Fruit fly (Drosophila melanogaster): ENCODE data around the gene CG42688.
A peak's percentile ranks its signal among the peaks of the same experiment; 100 is the strongest.

CG42688 gene

DNA sequence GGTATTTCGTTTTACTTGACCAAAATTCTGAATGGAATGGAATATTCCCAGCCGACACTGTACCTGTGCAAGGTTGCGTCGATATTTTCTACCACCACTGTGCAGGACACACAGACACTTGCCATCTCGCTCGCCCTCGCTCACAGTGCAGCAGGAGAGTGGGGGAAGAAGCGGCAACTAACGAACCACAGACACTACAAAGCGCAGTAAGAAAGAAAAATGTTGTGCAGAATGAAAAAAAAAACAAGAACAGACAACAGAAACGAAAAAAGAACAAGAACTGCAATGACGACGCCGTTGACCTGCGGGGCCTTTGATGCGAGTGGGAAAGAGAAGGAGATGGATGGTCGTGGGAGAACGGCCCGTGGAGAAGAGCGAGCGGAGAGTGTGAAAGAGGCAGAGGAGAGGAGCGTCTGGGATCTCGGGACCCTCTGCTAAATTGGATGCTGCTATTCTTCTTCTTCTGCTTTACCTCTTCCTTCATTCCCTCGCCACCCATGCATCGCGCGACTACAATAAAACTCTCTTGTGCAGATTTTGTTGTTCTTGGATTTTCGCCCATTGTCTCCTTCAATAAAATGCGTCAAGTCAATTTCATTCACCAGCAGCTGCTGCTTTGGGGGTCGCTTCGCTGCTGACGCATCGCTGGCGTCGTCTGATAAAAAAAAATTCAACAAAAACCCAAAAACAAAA is 21.2 kb downstream of the CG42688 start (continued):
- TF ChIP-seq vri (GFP tag; optimal IDR thresholded peaks at IDR 0.05) (peak; percentile 57), CG10631 (GFP tag; optimal IDR thresholded peaks at IDR 0.05) (peak; percentile 64), CG1621 (tag; optimal IDR thresholded peaks at IDR 0.05) (peak; percentile 93), CG3919 (GFP tag; optimal IDR thresholded peaks at IDR 0.05) (peak; percentile 51), Smox (GFP tag; optimal IDR thresholded peaks at IDR 0.05) (peak; percentile 42), CG34406 (GFP tag; optimal IDR thresholded peaks at IDR 0.05) (peak; percentile 59), CG11902 (GFP tag; optimal IDR thresholded peaks at IDR 0.05) (no peak), net (GFP tag; optimal IDR thresholded peaks at IDR 0.05) (peak; percentile 83), spab (GFP tag; optimal IDR thresholded peaks at IDR 0.05) (peak; percentile 89), CG4318 (GFP tag; optimal IDR thresholded peaks at IDR 0.05) (no peak), CG6276 (GFP tag; optimal IDR thresholded peaks at IDR 0.05) (peak; percentile 65), dac (GFP tag; optimal IDR thresholded peaks at IDR 0.05) (no peak), achi (GFP tag; optimal IDR thresholded peaks at IDR 0.05) (peak; percentile 75), Eip78C (GFP tag) (peak; percentile 78), fd85E (GFP tag; optimal IDR thresholded peaks at IDR 0.05) (peak; percentile 12), CG15336 (GFP tag; IDR thresholded peaks at IDR 0.05) (peak; percentile 46), dsx (GFP tag; optimal IDR thresholded peaks at IDR 0.05; ENCODE audit: poor library complexity, severe bottlenecking) (peak; percentile 76)

DNA sequence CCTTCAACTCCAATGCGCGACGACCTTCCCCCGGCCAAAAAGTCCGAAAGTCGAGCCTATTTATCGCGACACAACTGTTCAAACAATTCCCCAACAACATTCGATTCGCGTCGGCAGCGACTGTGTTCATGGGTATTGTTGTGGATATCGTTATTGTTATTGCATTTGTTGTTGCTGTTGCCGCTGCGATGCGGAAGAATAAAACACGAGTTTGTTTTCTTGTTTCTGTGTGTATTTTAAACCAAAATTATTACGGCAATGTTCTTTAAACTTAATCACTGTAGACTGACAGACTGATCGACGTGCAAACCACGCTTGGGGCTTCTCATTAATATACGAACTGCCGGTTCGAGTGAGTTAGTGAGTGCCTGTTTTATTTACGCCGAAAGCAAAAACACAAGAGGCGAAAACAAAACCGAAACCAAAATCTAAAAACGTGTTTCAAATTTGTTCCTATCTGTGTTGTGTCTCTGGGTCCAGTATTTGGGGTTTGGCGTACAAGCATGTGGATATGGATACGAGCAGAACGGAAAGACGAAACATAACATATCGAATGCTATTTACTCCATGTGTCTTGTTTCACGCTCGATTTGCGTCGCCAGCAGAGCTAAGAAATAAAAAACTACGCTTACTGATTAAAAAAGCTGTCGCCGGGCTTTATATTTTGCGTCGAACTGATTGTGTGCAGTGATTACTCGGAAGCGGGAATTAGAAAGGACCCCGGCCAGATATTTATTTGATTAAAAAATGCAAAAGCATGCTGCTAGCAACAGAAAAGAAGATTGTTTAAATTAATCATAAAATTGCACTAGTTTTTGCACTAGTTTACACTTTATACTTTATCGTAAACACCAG is 22.8 kb downstream of the CG42688 start:
- TF ChIP-seq CG32006 (GFP tag; optimal IDR thresholded peaks at IDR 0.05): peak; percentile 35
- TF ChIP-seq net (GFP tag; optimal IDR thresholded peaks at IDR 0.05): no peak
- TF ChIP-seq fkh (GFP tag; optimal IDR thresholded peaks at IDR 0.05): peak; percentile 25
- TF ChIP-seq Hr4 (GFP tag; optimal IDR thresholded peaks at IDR 0.05): peak; percentile 16
- TF ChIP-seq Hr39 (GFP tag; optimal IDR thresholded peaks at IDR 0.05): peak; percentile 32
- peak; percentile 45 for TF ChIP-seq vri (GFP tag; optimal IDR thresholded peaks at IDR 0.05)
- peak; percentile 33 for TF ChIP-seq Eip78C (GFP tag)
- peak; percentile 23 for TF ChIP-seq lz (GFP tag; optimal IDR thresholded peaks at IDR 0.05)
- peak; percentile 2 for TF ChIP-seq esn (GFP tag; optimal IDR thresholded peaks at IDR 0.05)
- peak in 1 of 2 experiments; percentile 25 for TF ChIP-seq salr (GFP tag; optimal IDR thresholded peaks at IDR 0.05)
- TF ChIP-seq achi (GFP tag; optimal IDR thresholded peaks at IDR 0.05): no peak
- TF ChIP-seq CG8632 (GFP tag; optimal IDR thresholded peaks at IDR 0.05): no peak
- 0 out of 3 replicates have a peak, but pooled peaks have one; percentile 5 for TF ChIP-seq eg (GFP tag; IDR thresholded peaks at IDR 0.05)
- TF ChIP-seq Ets21C (GFP tag; optimal IDR thresholded peaks at IDR 0.05): no peak

DNA sequence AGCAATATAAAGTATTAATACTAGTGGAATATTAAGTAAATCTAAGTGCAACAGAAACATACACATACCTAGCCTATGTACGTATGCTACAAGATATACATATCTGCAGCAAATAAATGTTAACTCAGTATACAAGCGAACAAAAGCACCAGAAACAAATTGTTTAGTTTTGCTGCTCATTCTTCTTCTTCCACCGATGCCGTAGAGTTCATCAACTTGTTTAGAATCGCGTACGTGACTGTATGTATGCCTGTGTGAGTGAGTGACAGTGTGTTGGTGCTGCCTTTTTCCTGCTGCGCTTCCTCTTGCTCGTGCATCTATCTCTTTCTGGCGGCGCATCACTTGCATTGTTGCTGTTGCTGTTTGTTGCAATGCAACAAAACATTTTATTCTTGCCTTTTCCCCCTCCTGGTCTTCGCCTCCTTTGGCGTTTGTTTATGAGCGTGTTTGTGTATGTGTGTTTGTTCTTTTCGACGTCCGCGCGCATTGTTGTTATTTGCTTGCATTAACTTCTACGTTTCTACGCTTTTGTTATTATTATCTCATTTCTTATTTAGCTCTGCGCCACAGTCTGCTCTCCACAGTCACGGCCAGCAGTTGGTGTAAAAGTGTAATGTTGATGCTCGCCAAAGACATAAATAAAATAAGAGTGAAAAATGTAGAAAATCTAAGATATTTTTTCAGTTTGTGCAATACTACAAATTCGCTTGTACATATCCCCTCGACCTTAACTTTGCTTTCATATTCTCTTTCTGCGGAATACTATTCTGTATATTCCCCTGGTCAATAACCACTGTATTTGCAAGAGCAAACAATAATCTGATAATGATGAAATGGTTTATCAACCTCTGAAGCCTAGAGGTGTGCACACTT is 23.7 kb downstream of the CG42688 start:
- TF ChIP-seq vri (GFP tag; optimal IDR thresholded peaks at IDR 0.05): peak; percentile 86
- peak; percentile 37 for TF ChIP-seq CG4318 (GFP tag; optimal IDR thresholded peaks at IDR 0.05)
- TF ChIP-seq CG8319 (GFP tag; optimal IDR thresholded peaks at IDR 0.05): peak; percentile 55
- peak; percentile 72 for TF ChIP-seq lz (GFP tag; optimal IDR thresholded peaks at IDR 0.05)
- TF ChIP-seq Sox14 (GFP tag; optimal IDR thresholded peaks at IDR 0.05): peak; percentile 57
- no peak for TF ChIP-seq CG6854 (GFP tag; optimal IDR thresholded peaks at IDR 0.05)
- TF ChIP-seq CG6792 (GFP tag; optimal IDR thresholded peaks at IDR 0.05): peak; percentile 45
- TF ChIP-seq esn (GFP tag; optimal IDR thresholded peaks at IDR 0.05): peak; percentile 71
- TF ChIP-seq CG7368 (GFP tag; optimal IDR thresholded peaks at IDR 0.05): peak; percentile 37
- TF ChIP-seq CG11762 (GFP tag; optimal IDR thresholded peaks at IDR 0.05; ENCODE audit: insufficient read depth): peak; percentile 37
- TF ChIP-seq Smox (GFP tag; optimal IDR thresholded peaks at IDR 0.05): peak; percentile 70
- TF ChIP-seq CG3919 (GFP tag; optimal IDR thresholded peaks at IDR 0.05): peak; percentile 45
- peak; percentile 61 for TF ChIP-seq cyc (GFP tag; optimal IDR thresholded peaks at IDR 0.05)
- TF ChIP-seq CG11294 (GFP tag; IDR thresholded peaks at IDR 0.05): no peak; the same call in 1 of the 2 replicates
- peak; percentile 30; the same call in 1 of the 3 replicates for TF ChIP-seq CG6163 (GFP tag; IDR thresholded peaks at IDR 0.05)
- peak; percentile 41 for TF ChIP-seq Ets21C (GFP tag; optimal IDR thresholded peaks at IDR 0.05)
- TF ChIP-seq CG8119 (GFP tag; IDR thresholded peaks at IDR 0.05): peak; percentile 50; the same call in 2 of the 3 replicates
- TF ChIP-seq Ets96B (tag; optimal IDR thresholded peaks at IDR 0.05): peak; percentile 53
- peak; percentile 69 for TF ChIP-seq achi (GFP tag; optimal IDR thresholded peaks at IDR 0.05)
- TF ChIP-seq net (GFP tag; optimal IDR thresholded peaks at IDR 0.05): peak; percentile 42
- TF ChIP-seq Eip75B (GFP tag; optimal IDR thresholded peaks at IDR 0.05): peak; percentile 8
- peak; percentile 69 for TF ChIP-seq CG31627 (GFP tag; optimal IDR thresholded peaks at IDR 0.05)
- TF ChIP-seq ss (GFP tag; optimal IDR thresholded peaks at IDR 0.05): no peak
- TF ChIP-seq Eip93F (GFP tag; optimal IDR thresholded peaks at IDR 0.05): peak; percentile 63
